Worm (Caenorhabditis elegans) whole organism, L4 larva: Measurements from ENCODE around the gene btbd-10.
"Not testable (repeated sequence)": the region's sequence is repeated elsewhere in the genome, so short reads cannot be mapped to it uniquely, and the experiment has no call there.

Source experiments
- F37D6.2 ChIP-seq: sonication (generic microtip); optimal IDR thresholded peaks from 2 replicates; lab custom pipeline; 2016; ENCODE audit warnings: mild to moderate bottlenecking, missing genetic modification characterization, missing compliant biosample characterization
- F49E8.2 ChIP-seq: sonication (generic microtip); optimal IDR thresholded peaks from 2 replicates; lab custom pipeline; 2016; ENCODE audit warnings: missing compliant biosample characterization, mild to moderate bottlenecking, missing genetic modification characterization, borderline replicate concordance
- Y5F2A.4 ChIP-seq: fragments of 200-800 bp; sonication (Bioruptor generic); optimal IDR thresholded peaks from 2 replicates; lab custom pipeline; 2018; ENCODE audit warnings: mild to moderate bottlenecking, missing genetic modification characterization, missing compliant biosample characterization
- Y75B8A.6 ChIP-seq: fragments of 200-800 bp; sonication (Bioruptor generic); IDR thresholded peaks from 2 replicates; pipeline ENCODE4 v1.3.6; 2022; ENCODE audit warnings: missing genetic modification reagents, missing genetic modification characterization, missing compliant biosample characterization
- aha-1 ChIP-seq: fragments of 150-350 bp; peaks from one replicate; lab custom pipeline; 2014; ENCODE audit warnings: missing biosample characterization, missing genetic modification characterization
- ama-1 ChIP-seq: fragments of 150-350 bp; optimal IDR thresholded peaks from 2 replicates; lab custom pipeline; 2014; ENCODE audit warnings: inconsistent platforms, mixed read lengths
- ceh-62 ChIP-seq: sonication (generic microtip); optimal IDR thresholded peaks from 2 replicates; lab custom pipeline; 2017; ENCODE audit warnings: missing biosample characterization, missing genetic modification characterization
- daf-16 ChIP-seq, 3 experiments: sonication (generic microtip); optimal IDR thresholded peaks; 2 replicates each; lab custom pipeline; 2016 to 2017; ENCODE audit warnings: missing genetic modification characterization in 3 of 3, missing genetic modification reagents in 3 of 3, mild to moderate bottlenecking in 2 of 3, missing compliant biosample characterization in 2 of 3, missing biosample characterization in 1 of 3, moderate library complexity in 1 of 3
- daf-19 ChIP-seq: fragments of 200-800 bp; sonication (Bioruptor generic); conservative IDR thresholded peaks from 2 replicates; pipeline ENCODE4 v1.3.6; 2022; ENCODE audit warnings: missing genetic modification characterization, missing compliant biosample characterization
- dmd-6 ChIP-seq: fragments of 200-800 bp; sonication (Bioruptor generic); IDR thresholded peaks from 2 replicates; pipeline ENCODE4 v1.3.6; 2022; ENCODE audit warnings: missing genetic modification reagents, missing genetic modification characterization, missing compliant biosample characterization
- dmd-9 ChIP-seq: fragments of 200-800 bp; sonication (Bioruptor generic); IDR thresholded peaks from 2 replicates; pipeline ENCODE4 v1.3.6; 2022; ENCODE audit warnings: missing genetic modification reagents, missing genetic modification characterization, missing compliant biosample characterization
- dve-1 ChIP-seq: sonication (generic microtip); optimal IDR thresholded peaks from 2 replicates; lab custom pipeline; 2017; ENCODE audit warnings: antibody characterized with exemption, mild to moderate bottlenecking, missing genetic modification characterization, missing compliant biosample characterization; ENCODE audit not compliant: insufficient read depth
- hlh-11 ChIP-seq: fragments of 200-800 bp; sonication (Bioruptor generic); optimal IDR thresholded peaks from 2 replicates; lab custom pipeline; 2018; ENCODE audit warnings: mild to moderate bottlenecking, missing genetic modification characterization, missing compliant biosample characterization
- lim-7 ChIP-seq: fragments of 200-800 bp; sonication (Bioruptor generic); IDR thresholded peaks from 2 replicates; pipeline ENCODE4 v1.3.6; 2022; ENCODE audit warnings: missing genetic modification characterization, missing compliant biosample characterization
- lin-1 ChIP-seq: fragments of 200-800 bp; sonication (Bioruptor generic); IDR thresholded peaks from 2 replicates; pipeline ENCODE4 v1.3.6; 2022; ENCODE audit warnings: missing genetic modification reagents, missing genetic modification characterization, missing compliant biosample characterization
- lsy-2 ChIP-seq, 2 experiments: fragments of 150-350 bp in 1 of 2; sonication (generic microtip) in 1 of 2; optimal IDR thresholded peaks; 2 replicates each; lab custom pipeline; 2014 to 2017; ENCODE audit warnings: missing biosample characterization in 2 of 2, missing genetic modification characterization in 2 of 2
- mdl-1 ChIP-seq, 2 experiments: fragments of 150-350 bp in 1 of 2; sonication (generic microtip) in 1 of 2; optimal IDR thresholded peaks; 2 replicates each; lab custom pipeline; 2014 to 2017; ENCODE audit warnings: missing biosample characterization in 2 of 2, missing genetic modification characterization in 2 of 2
- mes-2 ChIP-seq: sonication (generic microtip); optimal IDR thresholded peaks from 2 replicates; lab custom pipeline; 2016; ENCODE audit warnings: missing genotype, mild to moderate bottlenecking, missing genetic modification characterization, missing compliant biosample characterization; ENCODE audit not compliant: poor library complexity, severe bottlenecking
- mxl-2 ChIP-seq: fragments of 200-800 bp; sonication (Bioruptor generic); conservative IDR thresholded peaks from 2 replicates; pipeline ENCODE4 v1.3.6; 2022; ENCODE audit warnings: missing genetic modification reagents, missing genetic modification characterization, missing compliant biosample characterization
- mxl-3 ChIP-seq: fragments of 200-800 bp; sonication (Bioruptor generic); optimal IDR thresholded peaks from 2 replicates; lab custom pipeline; 2018; ENCODE audit warnings: mild to moderate bottlenecking, missing genetic modification characterization, missing compliant biosample characterization
- nhr-102 ChIP-seq: sonication (generic microtip); optimal IDR thresholded peaks from 2 replicates; lab custom pipeline; 2016; ENCODE audit warnings: mild to moderate bottlenecking, missing genetic modification characterization, moderate library complexity, missing compliant biosample characterization
- nhr-28 ChIP-seq: fragments of 150-350 bp; optimal IDR thresholded peaks from 2 replicates; lab custom pipeline; 2014; ENCODE audit warnings: missing biosample characterization, missing genetic modification characterization
- nhr-41 ChIP-seq: fragments of 200-800 bp; sonication (Bioruptor generic); IDR thresholded peaks from 2 replicates; pipeline ENCODE4 v1.3.6; 2022; ENCODE audit warnings: missing genetic modification reagents, missing genetic modification characterization, missing compliant biosample characterization
- nhr-48 ChIP-seq: sonication (generic microtip); optimal IDR thresholded peaks from 2 replicates; lab custom pipeline; 2016; ENCODE audit warnings: mild to moderate bottlenecking, missing genetic modification characterization, missing compliant biosample characterization
- nhr-76 ChIP-seq: fragments of 150-350 bp; optimal IDR thresholded peaks from 2 replicates; lab custom pipeline; 2014; ENCODE audit warnings: missing biosample characterization, missing genetic modification characterization
- nhr-77 ChIP-seq: fragments of 150-350 bp; optimal IDR thresholded peaks from 2 replicates; lab custom pipeline; 2014; ENCODE audit warnings: missing biosample characterization, missing genetic modification characterization
- pqm-1 ChIP-seq: sonication (generic microtip); optimal IDR thresholded peaks from 2 replicates; lab custom pipeline; 2017; ENCODE audit warnings: missing biosample characterization, missing genetic modification characterization
- sdz-12 ChIP-seq: fragments of 200-800 bp; sonication (Bioruptor generic); optimal IDR thresholded peaks from 2 replicates; lab custom pipeline; 2018; ENCODE audit warnings: mild to moderate bottlenecking, missing genetic modification characterization, missing compliant biosample characterization
- spr-1 ChIP-seq: sonication (generic microtip); optimal IDR thresholded peaks from 2 replicates; lab custom pipeline; 2016; ENCODE audit warnings: mild to moderate bottlenecking, missing genetic modification characterization, missing compliant biosample characterization
- unc-130 ChIP-seq: sonication (generic microtip); optimal IDR thresholded peaks from 2 replicates; lab custom pipeline; 2016; ENCODE audit warnings: missing genetic modification reagents, missing genetic modification characterization, missing compliant biosample characterization
- unc-39 ChIP-seq: sonication (generic microtip); optimal IDR thresholded peaks from 2 replicates; lab custom pipeline; 2017; ENCODE audit warnings: missing biosample characterization, missing genetic modification characterization
- unc-62 ChIP-seq, 3 experiments: fragments of 150-350 bp in 1 of 3; sonication (generic microtip); optimal IDR thresholded peaks in 2 of 3; peaks in 1 of 3; 1 replicate in 1 of 3; 2 replicates in 2 of 3; lab custom pipeline; 2014 to 2017; ENCODE audit warnings: missing biosample characterization in 3 of 3, missing genetic modification characterization in 3 of 3, missing genetic modification reagents in 3 of 3, missing genotype in 1 of 3
- zip-11 ChIP-seq: fragments of 200-800 bp; sonication (Bioruptor generic); IDR thresholded peaks from 2 replicates; pipeline ENCODE4 v1.3.6; 2022; ENCODE audit warnings: missing genetic modification characterization, missing compliant biosample characterization
- zip-2 ChIP-seq: fragments of 150-350 bp; optimal IDR thresholded peaks from 2 replicates; lab custom pipeline; 2014; ENCODE audit warnings: missing biosample characterization, missing genetic modification characterization
- ztf-7 ChIP-seq: fragments of 150-350 bp; optimal IDR thresholded peaks from 2 replicates; lab custom pipeline; 2014; ENCODE audit warnings: missing biosample characterization, missing genetic modification characterization

Gene btbd-10

DNA sequence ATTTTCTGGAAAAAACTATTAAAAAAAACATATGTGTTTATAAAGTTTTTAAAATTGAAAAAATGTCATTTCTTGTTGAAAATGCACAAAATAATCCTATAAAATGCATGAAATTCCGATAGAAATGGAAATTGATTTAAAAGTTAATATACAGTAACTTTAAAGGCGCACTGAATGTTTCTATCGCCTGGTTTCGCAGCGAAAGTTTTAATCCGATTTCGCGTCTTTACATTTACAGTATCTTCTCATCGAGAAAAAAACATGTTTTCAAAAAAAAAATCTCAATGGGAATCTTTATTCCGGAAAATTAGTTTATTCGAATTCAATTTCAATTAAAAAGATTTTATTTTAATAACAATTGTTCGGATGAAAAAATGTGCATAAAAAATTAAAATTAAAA, 9.4 kb downstream of the btbd-10 start, which contains the start of gene R05F9.11:
TSS of gene R05F9.11 (minus strand) at position 5 of the 400 bp plus-strand sequence.
- TF ChIP-seq Y75B8A.6 (GFP tag; lab: Robert Waterston, UW): no peak
- peak; percentile 10 for TF ChIP-seq F49E8.2 (tag; lab: Kevin White, UChicago)
- peak in 1 of 2 experiments; percentile 58 for TF ChIP-seq lsy-2 (tag; optimal IDR thresholded peaks at IDR 0.05; lab: Kevin White, UChicago)
- TF ChIP-seq unc-130 (GFP tag; lab: Kevin White, UChicago): peak; percentile 10
- no peak for TF ChIP-seq dmd-9 (GFP tag; lab: Robert Waterston, UW)

DNA sequence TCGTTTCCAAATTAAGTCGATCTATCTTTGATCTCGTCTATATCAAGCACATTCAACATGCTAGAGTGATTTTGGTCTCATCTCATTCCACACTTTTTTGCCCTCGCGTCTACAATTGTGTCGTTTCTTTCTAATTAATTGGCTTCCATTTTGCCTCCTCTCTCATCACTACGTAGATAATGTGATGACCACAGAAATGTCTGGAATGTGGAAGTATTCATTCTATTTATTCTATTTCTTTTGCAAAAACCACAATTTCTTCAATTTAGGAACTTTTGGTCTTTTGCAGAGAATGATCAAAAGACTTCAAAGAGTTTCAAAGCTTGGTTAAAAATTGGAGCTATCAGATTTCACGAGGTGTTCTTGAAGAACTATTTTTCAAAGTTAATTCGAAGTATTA, 10.8 kb downstream of the btbd-10 start:
- TF ChIP-seq ama-1 (no peak), aha-1 (peak; percentile 48), unc-39 (tag; lab: Kevin White, UChicago) (no peak), hlh-11 (tag; lab: Kevin White, UChicago) (no peak), zip-2 (tag; lab: Kevin White, UChicago) (no peak), sdz-12 (no peak)

DNA sequence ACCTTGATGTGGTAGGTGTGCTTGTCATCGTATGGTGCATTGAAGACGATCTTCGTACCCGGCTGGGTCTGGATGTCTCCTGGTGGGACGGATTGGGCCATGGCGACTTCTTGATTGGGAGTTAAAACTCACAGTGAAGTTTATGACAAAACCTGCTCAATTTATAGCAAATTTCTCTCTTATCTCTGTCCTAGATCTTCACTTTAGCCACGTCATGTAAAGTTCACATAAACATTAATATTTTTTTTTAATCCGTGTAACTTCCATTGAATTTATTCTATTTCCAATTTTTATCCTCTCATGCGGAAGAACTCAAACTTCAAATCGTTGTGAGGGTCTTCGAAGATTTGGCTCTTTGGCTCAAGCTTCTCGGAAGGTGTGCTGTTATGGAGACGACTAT, 11.7 kb downstream of the btbd-10 start, which contains the start of gene msp-31:
TSS of gene msp-31 (minus strand) at position 101 of the 400 bp plus-strand sequence.
- TF ChIP-seq lin-1 (GFP tag; lab: Robert Waterston, UW); nhr-102 (tag; lab: Kevin White, UChicago); mxl-2 (GFP tag; lab: Robert Waterston, UW): not testable (repeated sequence)

DNA sequence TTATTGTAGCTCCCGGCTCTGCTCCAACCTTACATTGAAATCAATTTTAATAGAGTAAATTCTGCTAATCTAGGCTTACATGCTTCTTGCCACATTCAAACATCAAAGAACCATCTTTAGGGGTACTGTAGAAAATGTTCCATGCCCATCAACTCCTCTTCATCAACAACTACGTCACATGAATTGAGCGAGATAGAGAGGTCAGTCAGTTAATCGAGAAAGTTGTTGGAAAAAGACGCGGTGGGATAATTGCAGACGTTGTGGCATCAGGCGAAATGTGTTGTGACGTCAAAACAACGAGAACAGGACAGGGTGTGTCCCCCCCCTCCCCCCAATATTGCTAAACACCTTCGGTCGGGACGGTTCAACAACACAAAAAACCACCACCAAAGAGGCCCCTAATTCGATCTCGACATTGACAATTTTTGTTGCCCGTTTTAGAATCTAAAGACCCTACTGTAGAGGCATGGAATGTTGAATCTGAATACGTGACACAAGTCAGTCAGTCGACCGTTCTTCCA, 13.8 kb downstream of the btbd-10 start:
- TF ChIP-seq unc-62 (GFP tag; optimal IDR thresholded peaks at IDR 0.05 in 1 of 2; lab: Kevin White, UChicago) (peak in 1 of 2 experiments; percentile 62), unc-62 (tag; optimal IDR thresholded peaks at IDR 0.05; lab: Kevin White, UChicago) (no peak), dmd-6 (GFP tag; lab: Robert Waterston, UW) (no peak)

DNA sequence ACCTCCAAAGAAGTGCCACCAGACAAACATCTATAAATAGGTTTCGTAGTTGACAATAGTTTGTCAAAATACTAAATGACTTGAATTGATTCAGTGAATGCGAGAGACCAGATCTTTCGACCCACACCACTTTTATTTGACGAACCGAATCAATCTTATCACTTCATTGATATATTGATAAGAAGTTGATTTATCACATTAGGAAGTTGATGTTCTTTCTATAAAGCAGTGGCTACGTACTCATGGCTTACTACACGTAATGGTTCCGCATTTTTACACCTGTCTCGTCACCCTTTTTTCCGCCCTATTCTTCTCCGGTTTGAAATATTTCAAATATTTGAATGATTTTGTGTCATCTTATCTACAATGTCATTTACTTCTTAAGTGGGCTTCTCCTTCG, 15.8 kb downstream of the btbd-10 start:
- TF ChIP-seq daf-19 (GFP tag; lab: Robert Waterston, UW) (no peak), F49E8.2 (tag; lab: Kevin White, UChicago) (no peak), F37D6.2 (no peak), hlh-11 (tag; lab: Kevin White, UChicago) (peak; percentile 6), pqm-1 (tag; lab: Kevin White, UChicago) (peak; percentile 63), lim-7 (no peak), nhr-48 (tag; lab: Kevin White, UChicago) (no peak), ztf-7 (no peak), nhr-76 (tag; lab: Kevin White, UChicago) (no peak), spr-1 (tag; lab: Kevin White, UChicago) (no peak), mxl-2 (GFP tag; lab: Robert Waterston, UW) (no peak), dve-1 (tag; lab: Kevin White, UChicago) (peak; percentile 42), nhr-28 (tag; lab: Kevin White, UChicago) (peak; percentile 17)

DNA sequence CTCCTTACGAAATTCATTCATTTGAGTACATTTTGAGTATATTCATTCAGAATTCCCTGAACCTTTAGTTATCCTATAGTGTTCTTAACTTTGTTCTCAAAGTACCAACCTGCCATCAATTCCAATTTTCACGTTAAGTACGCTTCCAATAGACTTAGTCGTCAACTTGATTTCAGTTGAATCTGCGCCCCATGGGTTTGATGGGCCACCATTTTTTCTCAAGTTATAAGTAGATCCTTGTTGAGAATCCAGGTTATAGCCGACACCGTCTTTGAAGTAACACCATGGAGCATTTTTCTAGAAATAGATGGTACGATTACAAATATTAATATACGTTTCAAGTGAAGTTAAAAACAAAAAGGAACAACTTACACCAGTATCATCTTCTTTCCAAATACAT, 19.9 kb downstream of the btbd-10 start:
- TF ChIP-seq unc-62 (GFP tag; optimal IDR thresholded peaks at IDR 0.05 in 1 of 2; lab: Kevin White, UChicago) (peak in 1 of 2 experiments; percentile 96), unc-62 (tag; optimal IDR thresholded peaks at IDR 0.05; lab: Kevin White, UChicago) (no peak), nhr-77 (tag; lab: Kevin White, UChicago) (no peak), aha-1 (peak; percentile 12)

DNA sequence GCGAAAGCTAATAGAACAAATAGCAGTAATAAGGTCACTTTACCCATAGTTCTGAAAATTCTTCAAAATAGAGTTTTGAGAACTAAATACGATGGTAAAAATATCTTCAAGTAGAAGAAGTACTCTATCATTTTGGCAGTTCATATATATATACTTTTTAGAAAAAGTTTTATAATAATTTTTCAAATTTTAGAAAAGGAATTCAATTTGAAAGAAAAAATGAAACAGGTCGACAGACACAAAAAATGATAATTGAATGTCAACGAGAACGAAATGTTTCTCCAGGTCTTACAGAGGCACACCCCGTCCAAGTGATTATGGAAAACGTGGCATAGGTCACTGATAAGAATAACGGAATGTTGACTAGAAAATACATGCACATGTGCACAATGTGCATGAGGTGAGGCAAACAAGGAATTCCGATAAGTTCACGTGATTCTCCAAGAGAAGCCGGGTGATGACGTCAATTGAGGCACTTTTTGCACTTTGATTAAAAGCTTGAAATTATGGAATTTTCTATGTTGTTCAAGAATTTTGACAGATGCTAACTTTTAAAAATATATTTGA, 20.5 kb downstream of the btbd-10 start, which contains the start of gene aagr-2:
TSS of gene aagr-2 (minus strand) at position 51 of the 567 bp plus-strand sequence.
- TF ChIP-seq nhr-77 (tag; lab: Kevin White, UChicago) (peak; percentile 51), dve-1 (tag; lab: Kevin White, UChicago) (peak; percentile 85), daf-16 (GFP tag; optimal IDR thresholded peaks at IDR 0.05; lab: Kevin White, UChicago) (peak in 1 of 2 experiments; percentile 2), daf-16 (tag; optimal IDR thresholded peaks at IDR 0.05; lab: Kevin White, UChicago) (peak; percentile 94), nhr-41 (GFP tag; lab: Robert Waterston, UW) (peak; percentile 77; the same call in 1 of the 2 replicates), ceh-62 (no peak), unc-62 (GFP tag; optimal IDR thresholded peaks at IDR 0.05 in 1 of 2; lab: Kevin White, UChicago) (peak in 1 of 2 experiments; percentile 29), unc-62 (tag; optimal IDR thresholded peaks at IDR 0.05; lab: Kevin White, UChicago) (no peak), mes-2 (tag; lab: Kevin White, UChicago) (peak; percentile 37), hlh-11 (tag; lab: Kevin White, UChicago) (peak; percentile 92), zip-11 (no peak), lin-1 (GFP tag; lab: Robert Waterston, UW) (peak; percentile 54), mdl-1 (tag; optimal IDR thresholded peaks at IDR 0.05; lab: Kevin White, UChicago) (peak; percentile 0 to 86), mxl-3 (GFP tag; lab: Kevin White, UChicago) (peak; percentile 75), Y5F2A.4 (GFP tag; lab: Kevin White, UChicago) (no peak), nhr-102 (tag; lab: Kevin White, UChicago) (peak; percentile 46)
